Fruit fly (Drosophila melanogaster): ENCODE results near the gene Fur1.

Gene Fur1

DNA sequence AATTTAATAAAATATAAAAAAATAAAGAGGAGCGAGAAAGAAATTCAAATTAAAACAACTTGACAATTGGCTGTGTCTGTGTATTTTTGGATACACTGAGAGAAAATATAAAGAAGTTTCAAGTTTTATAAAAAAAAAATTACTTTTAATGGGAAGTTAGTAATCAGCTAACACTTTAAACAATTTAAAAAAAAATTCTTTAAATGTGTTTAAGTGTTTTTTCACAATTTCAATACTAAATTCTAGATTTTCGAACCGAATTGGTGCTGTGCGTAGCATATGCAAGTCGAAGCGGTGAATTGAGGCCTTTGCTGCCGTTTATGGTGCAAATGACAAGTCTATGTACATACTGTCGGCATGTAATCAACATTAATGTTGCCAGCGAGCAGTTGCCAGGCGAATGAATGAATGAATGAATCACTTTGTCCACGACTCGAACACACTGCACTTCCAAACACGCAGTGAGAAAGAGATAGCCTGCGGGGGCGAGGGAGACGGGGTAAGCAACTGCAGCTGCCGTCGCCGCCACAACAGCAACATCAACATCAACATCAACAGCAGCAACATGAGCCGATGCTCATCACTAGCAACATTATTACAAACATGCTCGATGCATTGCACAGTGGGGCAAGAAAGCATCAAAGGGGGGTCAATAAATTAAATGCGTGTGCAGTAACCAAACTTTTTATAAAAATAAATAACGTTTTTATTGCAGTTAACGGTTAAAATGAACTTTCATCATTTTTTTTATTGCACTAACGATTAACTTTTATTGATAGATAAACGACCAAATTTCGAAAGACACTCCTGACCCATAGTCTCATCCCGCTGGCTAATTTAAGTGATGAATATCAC, 27.1 kb downstream of the Fur1 start (continued):
- peak; percentile 99 for TF ChIP-seq CG11504 (tag; optimal IDR thresholded peaks at IDR 0.05)
- no peak for TF ChIP-seq CG10274 (GFP tag; optimal IDR thresholded peaks at IDR 0.05)
- TF ChIP-seq her (GFP tag; optimal IDR thresholded peaks at IDR 0.05): peak; percentile 7
- peak; percentile 33 for TF ChIP-seq kni (GFP tag; optimal IDR thresholded peaks at IDR 0.05)
- peak; percentile 77 for TF ChIP-seq CG3838 (GFP tag; optimal IDR thresholded peaks at IDR 0.05)
- TF ChIP-seq bsh (GFP tag; optimal IDR thresholded peaks at IDR 0.05): peak; percentile 82 to 91
- no peak for TF ChIP-seq usp (GFP tag; optimal IDR thresholded peaks at IDR 0.05)
- peak; percentile 34; the same call in 1 of the 2 replicates for TF ChIP-seq slbo (GFP tag; IDR thresholded peaks at IDR 0.05)
- no peak for TF ChIP-seq Trl (optimal IDR thresholded peaks at IDR 0.05)
- TF ChIP-seq Trl (GFP tag; optimal IDR thresholded peaks at IDR 0.05): peak; percentile 21
- TF ChIP-seq CG5180 (GFP tag; optimal IDR thresholded peaks at IDR 0.05): peak; percentile 96
- TF ChIP-seq GATAe (GFP tag; conservative IDR thresholded peaks at IDR 0.05): no peak
- TF ChIP-seq CG32532 (GFP tag; IDR thresholded peaks at IDR 0.05): no peak
- TF ChIP-seq zf30C (GFP tag; optimal IDR thresholded peaks at IDR 0.05): peak; percentile 63
- TF ChIP-seq Doc3 (GFP tag; IDR thresholded peaks at IDR 0.05; ENCODE audit: partially characterized antibody): no peak
- peak; percentile 46; the same call in 1 of the 3 replicates for TF ChIP-seq Mrtf (GFP tag; IDR thresholded peaks at IDR 0.05)
- TF ChIP-seq hb (GFP tag; IDR thresholded peaks at IDR 0.05; ENCODE audit: partially characterized antibody): no peak
- TF ChIP-seq ase (GFP tag; IDR thresholded peaks at IDR 0.05): 0 out of 3 replicates have a peak, but pooled peaks have one; percentile 60
- 0 out of 2 replicates have a peak, but pooled peaks have one; percentile 21 for TF ChIP-seq bowl (GFP tag; IDR thresholded peaks at IDR 0.05)
- peak; percentile 68 for TF ChIP-seq CG11093 (GFP tag; IDR thresholded peaks at IDR 0.05)
- TF ChIP-seq dm (GFP tag; optimal IDR thresholded peaks at IDR 0.05): peak; percentile 6
- no peak for TF ChIP-seq Doc2 (GFP tag; IDR thresholded peaks at IDR 0.05)
- no peak for TF ChIP-seq Dek (tag; optimal IDR thresholded peaks at IDR 0.05)
- TF ChIP-seq sna (GFP tag; IDR thresholded peaks at IDR 0.05; ENCODE audit: partially characterized antibody): peak; percentile 43; the same call in 1 of the 2 replicates
- TF ChIP-seq lab (GFP tag; optimal IDR thresholded peaks at IDR 0.05): peak; percentile 40
- TF ChIP-seq sob (GFP tag; IDR thresholded peaks at IDR 0.05): no peak
- TF ChIP-seq gcm (GFP tag; optimal IDR thresholded peaks at IDR 0.05): peak; percentile 79
- TF ChIP-seq CG13894 (tag; optimal IDR thresholded peaks at IDR 0.05): no peak
- peak; percentile 25 for TF ChIP-seq CG18476 (GFP tag; optimal IDR thresholded peaks at IDR 0.05)
- no peak; the same call in 2 of the 3 replicates for TF ChIP-seq CG2889 (GFP tag; IDR thresholded peaks at IDR 0.05)
- peak; percentile 77 for TF ChIP-seq dmrt99B (tag; optimal IDR thresholded peaks at IDR 0.05)
- TF ChIP-seq lola (GFP tag; optimal IDR thresholded peaks at IDR 0.05): peak in 1 of 3 experiments; percentile 81
- TF ChIP-seq E2f2 (GFP tag; IDR thresholded peaks at IDR 0.05): peak; percentile 16; the same call in 1 of the 2 replicates
- no peak for TF ChIP-seq Fer2 (tag; optimal IDR thresholded peaks at IDR 0.05)
- TF ChIP-seq CG30403 (GFP tag; optimal IDR thresholded peaks at IDR 0.05): peak; percentile 59
- TF ChIP-seq CG11723 (GFP tag; optimal IDR thresholded peaks at IDR 0.05): peak; percentile 36
- TF ChIP-seq Pdp1 (GFP tag; optimal IDR thresholded peaks at IDR 0.05): peak; percentile 64 to 68
- no peak for TF ChIP-seq pita (GFP tag; optimal IDR thresholded peaks at IDR 0.05)
- peak; percentile 51 for TF ChIP-seq CG17568 (GFP tag; optimal IDR thresholded peaks at IDR 0.05)
- TF ChIP-seq trem (tag; optimal IDR thresholded peaks at IDR 0.05): peak; percentile 77
- TF ChIP-seq NC2β (GFP tag; optimal IDR thresholded peaks at IDR 0.05): peak; percentile 75
- peak; percentile 66 for TF ChIP-seq grau (tag; optimal IDR thresholded peaks at IDR 0.05)
- peak; percentile 79 for TF ChIP-seq CG1603 (tag; optimal IDR thresholded peaks at IDR 0.05)
- peak; percentile 69 for TF ChIP-seq CG7839 (tag; optimal IDR thresholded peaks at IDR 0.05)
- peak; percentile 61; the same call in 1 of the 2 replicates for TF ChIP-seq E2f1 (GFP tag; IDR thresholded peaks at IDR 0.05)
- peak; percentile 53 to 63 for TF ChIP-seq dpn (GFP tag; optimal IDR thresholded peaks at IDR 0.05)
- TF ChIP-seq Opbp (GFP tag; IDR thresholded peaks at IDR 0.05; ENCODE audit: partially characterized antibody): 0 out of 3 replicates have a peak, but pooled peaks have one; percentile 32
